Worm (Caenorhabditis elegans) whole organism, mixed stage, embryonic: ENCODE results near the gene cec-7.

Experiments used
- M03D4.4 ChIP-seq: sonication (generic microtip); optimal IDR thresholded peaks from 2 replicates; lab custom pipeline; 2017; ENCODE audit warnings: mild to moderate bottlenecking, missing genetic modification characterization, missing compliant biosample characterization
- bed-3 ChIP-seq: fragments of 200-800 bp; sonication (Bioruptor generic); optimal IDR thresholded peaks from 3 replicates; lab custom pipeline; 2018; ENCODE audit warnings: mild to moderate bottlenecking, missing genetic modification characterization, moderate library complexity, missing compliant biosample characterization
- blmp-1 ChIP-seq: fragments of 150-350 bp; optimal IDR thresholded peaks from 2 replicates; lab custom pipeline; 2014; ENCODE audit warnings: missing biosample characterization, missing genetic modification characterization
- ceh-39 ChIP-seq: fragments of 150-350 bp; optimal IDR thresholded peaks from 2 replicates; lab custom pipeline; 2014; ENCODE audit warnings: missing biosample characterization, missing genetic modification characterization
- ceh-43 ChIP-seq: fragments of 200-800 bp; sonication (Bioruptor generic); optimal IDR thresholded peaks from 2 replicates; lab custom pipeline; 2018; ENCODE audit warnings: mild to moderate bottlenecking, missing genetic modification characterization, moderate library complexity, missing compliant biosample characterization
- ceh-83 ChIP-seq: fragments of 200-800 bp; sonication (Bioruptor generic); optimal IDR thresholded peaks from 2 replicates; lab custom pipeline; 2018; ENCODE audit warnings: mild to moderate bottlenecking, missing genetic modification characterization, missing compliant biosample characterization
- ces-1 ChIP-seq: fragments of 150-350 bp; optimal IDR thresholded peaks from 2 replicates; lab custom pipeline; 2014; ENCODE audit warnings: missing biosample characterization, missing genetic modification reagents, missing genetic modification characterization
- cnd-1 ChIP-seq: fragments of 200-800 bp; sonication (Bioruptor generic); optimal IDR thresholded peaks from 2 replicates; lab custom pipeline; 2018; ENCODE audit warnings: mild to moderate bottlenecking, missing genetic modification characterization, missing compliant biosample characterization
- drap-1 ChIP-seq: fragments of 200-800 bp; sonication (Bioruptor generic); optimal IDR thresholded peaks from 3 replicates; lab custom pipeline; 2018; ENCODE audit warnings: mild to moderate bottlenecking, missing genetic modification characterization, missing compliant biosample characterization
- elt-1 ChIP-seq: sonication (generic microtip); optimal IDR thresholded peaks from 2 replicates; lab custom pipeline; 2017; ENCODE audit warnings: missing genetic modification characterization, mild to moderate bottlenecking, missing compliant biosample characterization, antibody characterized with exemption, moderate library complexity, borderline replicate concordance; ENCODE audit not compliant: insufficient read depth
- elt-3 ChIP-seq: fragments of 150-350 bp; optimal IDR thresholded peaks from 2 replicates; lab custom pipeline; 2014; ENCODE audit warnings: missing biosample characterization, missing genetic modification characterization
- flh-1 ChIP-seq: fragments of 200-800 bp; sonication (Bioruptor generic); optimal IDR thresholded peaks from 2 replicates; lab custom pipeline; 2018; ENCODE audit warnings: mild to moderate bottlenecking, missing genetic modification characterization, moderate library complexity, missing compliant biosample characterization
- ham-2 ChIP-seq: fragments of 200-800 bp; sonication (Bioruptor generic); optimal IDR thresholded peaks from 2 replicates; lab custom pipeline; 2018; ENCODE audit warnings: mild to moderate bottlenecking, missing genetic modification characterization, missing compliant biosample characterization
- hlh-1 ChIP-seq: fragments of 150-350 bp; optimal IDR thresholded peaks from 2 replicates; lab custom pipeline; 2014; ENCODE audit warnings: missing biosample characterization, missing genetic modification reagents, missing genetic modification characterization
- lin-13 ChIP-seq: fragments of 150-350 bp; optimal IDR thresholded peaks from 2 replicates; lab custom pipeline; 2014; ENCODE audit warnings: missing biosample characterization, missing genetic modification characterization
- lin-32 ChIP-seq: fragments of 200-800 bp; sonication (Bioruptor generic); optimal IDR thresholded peaks from 2 replicates; lab custom pipeline; 2018; ENCODE audit warnings: mild to moderate bottlenecking, missing genetic modification characterization, missing compliant biosample characterization
- mab-5 ChIP-seq: fragments of 150-350 bp; optimal IDR thresholded peaks from 2 replicates; lab custom pipeline; 2014; ENCODE audit warnings: missing biosample characterization, missing genetic modification characterization
- mep-1 ChIP-seq: fragments of 150-350 bp; optimal IDR thresholded peaks from 2 replicates; lab custom pipeline; 2017; ENCODE audit warnings: missing biosample characterization, missing genetic modification reagents, missing genetic modification characterization, inconsistent platforms
- mls-2 ChIP-seq: sonication (generic microtip); optimal IDR thresholded peaks from 2 replicates; lab custom pipeline; 2016; ENCODE audit warnings: mild to moderate bottlenecking, missing genetic modification characterization, moderate library complexity, missing compliant biosample characterization
- nhr-12 ChIP-seq: fragments of 150-350 bp; optimal IDR thresholded peaks from 2 replicates; lab custom pipeline; 2014; ENCODE audit warnings: missing biosample characterization, missing genetic modification characterization
- nhr-2 ChIP-seq: fragments of 150-350 bp; optimal IDR thresholded peaks from 2 replicates; lab custom pipeline; 2014; ENCODE audit warnings: missing biosample characterization, missing genetic modification characterization
- nhr-237 ChIP-seq: fragments of 150-350 bp; optimal IDR thresholded peaks from 2 replicates; lab custom pipeline; 2014; ENCODE audit warnings: missing biosample characterization, missing genetic modification characterization
- nhr-28 ChIP-seq: fragments of 150-350 bp; optimal IDR thresholded peaks from 2 replicates; lab custom pipeline; 2014; ENCODE audit warnings: missing biosample characterization, missing genetic modification characterization
- nhr-76 ChIP-seq: sonication (generic microtip); optimal IDR thresholded peaks from 2 replicates; lab custom pipeline; 2017; ENCODE audit warnings: missing biosample characterization, missing genetic modification characterization
- pha-4 ChIP-seq: fragments of 150-350 bp; optimal IDR thresholded peaks from 2 replicates; lab custom pipeline; 2018; ENCODE audit warnings: missing biosample characterization, missing genetic modification reagents, missing genetic modification characterization
- sem-2 ChIP-seq: fragments of 200-800 bp; sonication (Bioruptor generic); optimal IDR thresholded peaks from 2 replicates; lab custom pipeline; 2018; ENCODE audit warnings: mild to moderate bottlenecking, missing genetic modification characterization, missing compliant biosample characterization
- snpc-4 ChIP-seq: fragments of 150-350 bp; optimal IDR thresholded peaks from 2 replicates; lab custom pipeline; 2014; ENCODE audit warnings: missing biosample characterization, missing genetic modification characterization
- sptf-1 ChIP-seq: sonication (generic microtip); optimal IDR thresholded peaks from 2 replicates; lab custom pipeline; 2017; ENCODE audit warnings: mild to moderate bottlenecking, missing genetic modification characterization, moderate library complexity, missing compliant biosample characterization
- tbx-8 ChIP-seq: fragments of 200-800 bp; sonication (Bioruptor generic); optimal IDR thresholded peaks from 2 replicates; lab custom pipeline; 2018; ENCODE audit warnings: mild to moderate bottlenecking, missing genetic modification characterization, moderate library complexity, missing compliant biosample characterization
- unc-120 ChIP-seq: sonication (generic microtip); optimal IDR thresholded peaks from 2 replicates; lab custom pipeline; 2017; ENCODE audit warnings: missing genetic modification characterization, missing compliant biosample characterization; ENCODE audit not compliant: poor library complexity, severe bottlenecking
- unc-39 ChIP-seq: fragments of 150-350 bp; optimal IDR thresholded peaks from 2 replicates; lab custom pipeline; 2014; ENCODE audit warnings: missing biosample characterization, missing genetic modification characterization
- unc-62 ChIP-seq: fragments of 150-350 bp; optimal IDR thresholded peaks from 2 replicates; lab custom pipeline; 2014; ENCODE audit warnings: missing biosample characterization, missing genetic modification reagents, missing genetic modification characterization
- zip-8 ChIP-seq: fragments of 150-350 bp; optimal IDR thresholded peaks from 2 replicates; lab custom pipeline; 2014; ENCODE audit warnings: missing biosample characterization, missing genetic modification characterization
- ztf-11 ChIP-seq: fragments of 150-350 bp; optimal IDR thresholded peaks from 2 replicates; lab custom pipeline; 2014; ENCODE audit warnings: missing biosample characterization, missing genetic modification characterization

Gene cec-7

DNA sequence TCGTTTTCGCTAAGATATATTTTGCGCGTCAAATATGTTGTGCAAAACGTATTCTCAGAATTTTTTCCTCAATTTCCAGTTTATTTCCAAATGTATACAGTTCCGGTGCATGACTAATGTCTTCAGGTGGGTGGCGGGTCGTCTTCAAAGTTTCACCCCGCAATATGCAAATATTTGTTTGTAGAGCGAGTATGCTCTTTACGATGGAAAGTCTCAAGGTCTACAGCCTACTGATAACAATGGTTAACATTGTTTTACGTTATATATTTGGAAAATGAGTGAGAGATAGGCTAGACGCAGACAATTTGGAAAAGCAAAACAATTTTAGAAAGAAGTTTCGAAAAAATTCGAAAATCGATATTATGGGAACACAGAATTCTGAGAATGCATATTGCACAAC, 40.5 kb upstream of the cec-7 start:
- TF ChIP-seq nhr-2 (no peak), mep-1 (tag; lab: Kevin White, UChicago) (no peak), elt-1 (tag; lab: Kevin White, UChicago) (no peak)

DNA sequence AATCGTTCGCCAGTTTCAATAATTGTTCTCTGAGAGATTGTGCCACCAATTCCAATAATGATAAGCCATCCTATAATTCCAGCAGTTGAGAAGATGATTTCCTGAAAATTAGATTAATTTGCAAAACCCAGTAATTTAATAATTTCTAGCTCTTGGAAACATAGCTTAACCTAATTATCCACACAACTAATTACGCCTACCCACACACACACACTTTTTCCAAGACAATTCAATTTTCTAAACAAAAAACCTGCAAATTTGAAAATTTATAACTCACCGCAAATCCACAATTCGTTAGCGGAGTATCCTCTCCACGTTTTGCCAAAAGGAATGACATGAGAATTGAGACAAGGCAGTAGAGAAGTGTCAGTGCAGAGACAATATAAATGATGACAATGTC, 39.1 kb upstream of the cec-7 start:
- TF ChIP-seq sem-2 (GFP tag; lab: Kevin White, UChicago), result no peak
- TF ChIP-seq ces-1 (GFP tag; lab: Kevin White, UChicago), result peak; percentile 62

DNA sequence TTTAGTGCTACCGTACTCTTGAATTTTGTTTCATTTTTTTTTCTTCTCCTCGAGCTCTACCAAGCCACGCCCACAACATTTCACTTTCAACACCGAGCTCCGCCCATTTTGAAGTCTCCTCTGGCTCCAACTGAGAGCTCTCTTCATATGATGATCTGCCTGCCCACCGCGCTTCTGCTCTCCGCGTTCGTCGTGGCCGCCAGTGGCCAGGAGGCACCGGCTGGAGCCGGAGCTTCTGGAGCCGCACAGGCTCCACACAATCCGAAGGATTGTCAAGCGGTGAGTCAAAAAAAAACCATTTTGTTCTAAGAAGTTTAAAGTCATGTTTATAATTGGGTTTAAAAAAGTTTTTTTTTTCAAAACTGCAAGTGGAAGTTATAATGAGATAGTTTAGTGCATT, 33.0 kb upstream of the cec-7 start, which contains the start of gene flp-14:
flp-14 (plus strand) TSS at position 146 of the 400 bp plus-strand sequence.
- TF ChIP-seq hlh-1 (tag; lab: Kevin White, UChicago), result no peak
- no peak for TF ChIP-seq pha-4 (tag; lab: Kevin White, UChicago)
- TF ChIP-seq ceh-39, result no peak
- TF ChIP-seq elt-3 (tag; lab: Kevin White, UChicago), result no peak
- no peak for TF ChIP-seq ztf-11 (tag; lab: Kevin White, UChicago)
- no peak for TF ChIP-seq blmp-1 (tag; lab: Kevin White, UChicago)
- TF ChIP-seq nhr-12, result no peak
- no peak for TF ChIP-seq unc-39 (tag; lab: Kevin White, UChicago)
- TF ChIP-seq drap-1 (GFP tag; lab: Kevin White, UChicago), result no peak
- TF ChIP-seq flh-1 (GFP tag; lab: Kevin White, UChicago), result no peak
- TF ChIP-seq unc-62 (GFP tag; lab: Kevin White, UChicago), result no peak
- no peak for TF ChIP-seq sptf-1 (tag; lab: Kevin White, UChicago)
- TF ChIP-seq ceh-83 (GFP tag; lab: Kevin White, UChicago), result no peak
- no peak for TF ChIP-seq ceh-43 (GFP tag; lab: Kevin White, UChicago)
- TF ChIP-seq, all 35 proteins: peak for 0

DNA sequence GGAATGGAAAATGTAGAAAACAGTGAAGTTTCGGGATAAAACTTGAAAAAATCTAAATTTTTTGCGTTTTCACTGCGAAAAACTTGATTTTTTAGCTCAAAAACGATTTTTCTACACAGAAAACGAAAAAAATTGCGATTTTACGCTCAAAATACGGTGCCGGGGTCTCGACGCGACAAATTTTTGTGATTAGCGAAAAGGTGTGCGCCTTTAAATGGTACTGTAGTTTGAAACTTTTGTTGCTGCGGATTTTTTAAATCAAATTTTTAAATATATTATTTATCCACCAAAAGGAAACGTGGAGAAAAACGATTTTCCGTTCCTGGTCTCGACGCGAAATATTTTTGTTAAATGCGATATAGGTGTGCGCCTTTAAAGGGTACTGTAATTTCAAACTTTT, 29.8 kb upstream of the cec-7 start:
- TF ChIP-seq nhr-12 (no peak), ces-1 (GFP tag; lab: Kevin White, UChicago) (no peak), drap-1 (GFP tag; lab: Kevin White, UChicago) (no peak), hlh-1 (tag; lab: Kevin White, UChicago) (no peak), bed-3 (GFP tag; lab: Kevin White, UChicago) (no peak), mls-2 (tag; lab: Kevin White, UChicago) (no peak), nhr-2 (no peak), flh-1 (GFP tag; lab: Kevin White, UChicago) (no peak), lin-13 (tag; lab: Kevin White, UChicago) (no peak), ceh-39 (no peak), ceh-83 (GFP tag; lab: Kevin White, UChicago) (no peak), mab-5 (tag; lab: Kevin White, UChicago) (no peak)

DNA sequence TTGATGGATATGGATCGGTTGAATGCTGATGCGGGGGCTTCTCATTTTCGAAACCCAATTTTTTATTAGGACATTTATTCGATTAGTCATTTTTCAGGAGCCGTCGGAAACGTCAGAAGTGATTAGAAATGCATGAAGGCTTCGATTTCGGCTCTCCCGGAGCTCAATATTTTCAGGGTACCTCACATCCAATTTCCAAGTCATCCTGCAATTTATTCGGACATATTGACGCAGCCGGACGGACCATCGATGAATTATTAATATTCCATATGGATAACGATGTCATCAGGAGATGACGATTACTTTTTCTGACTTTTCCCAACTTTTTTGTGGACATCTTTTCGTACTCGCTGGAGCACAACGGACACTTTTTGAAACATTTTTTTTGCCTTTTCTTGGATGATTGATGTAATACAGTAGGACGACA, 29.2 kb upstream of the cec-7 start:
- no peak for TF ChIP-seq ztf-11 (tag; lab: Kevin White, UChicago)
- no peak for TF ChIP-seq nhr-12
- no peak for TF ChIP-seq blmp-1 (tag; lab: Kevin White, UChicago)
- TF ChIP-seq nhr-28 (tag; lab: Kevin White, UChicago), result no peak
- no peak for TF ChIP-seq elt-3 (tag; lab: Kevin White, UChicago)
- no peak for TF ChIP-seq mep-1 (tag; lab: Kevin White, UChicago)
- TF ChIP-seq cnd-1 (tag; lab: Kevin White, UChicago), result no peak
- no peak for TF ChIP-seq mls-2 (tag; lab: Kevin White, UChicago)
- TF ChIP-seq snpc-4 (tag; lab: Kevin White, UChicago), result no peak
- TF ChIP-seq mab-5 (tag; lab: Kevin White, UChicago), result no peak
- TF ChIP-seq bed-3 (GFP tag; lab: Kevin White, UChicago), result no peak
- TF ChIP-seq hlh-1 (tag; lab: Kevin White, UChicago), result no peak
- no peak for TF ChIP-seq zip-8
- TF ChIP-seq ceh-43 (GFP tag; lab: Kevin White, UChicago), result no peak
- no peak for TF ChIP-seq M03D4.4 (tag; lab: Kevin White, UChicago)
- TF ChIP-seq drap-1 (GFP tag; lab: Kevin White, UChicago), result no peak
- TF ChIP-seq, all 35 proteins: peak for 0

DNA sequence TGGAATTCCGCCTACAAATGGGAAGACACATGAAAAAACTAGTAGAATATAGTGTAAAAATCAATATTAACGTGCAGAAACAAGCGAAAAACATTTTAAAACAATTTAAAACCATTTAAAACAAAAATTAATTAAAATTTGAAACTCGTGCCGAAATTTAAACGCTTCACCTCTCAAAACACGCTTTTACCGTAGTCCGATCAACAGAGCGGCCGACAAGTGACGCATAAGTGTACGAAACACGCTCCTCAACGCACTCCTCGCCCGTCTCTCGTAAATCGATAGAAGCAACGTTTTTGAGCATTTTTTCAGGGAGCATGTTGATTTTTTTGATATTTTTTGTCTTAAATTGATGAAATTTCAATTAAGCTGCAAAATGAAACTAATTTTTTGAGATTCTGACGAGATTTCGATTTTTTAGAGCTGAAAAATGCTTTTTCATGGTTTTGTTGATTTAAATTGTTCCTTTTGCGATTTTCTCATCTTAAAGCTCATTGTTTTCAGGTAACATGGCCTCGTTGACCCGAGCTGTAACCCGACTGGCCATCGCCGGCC, 27.7 kb upstream of the cec-7 start, which contains the start of gene cox-5A:
cox-5A (plus strand) TSS at position 505 of the 555 bp plus-strand sequence.
- TF ChIP-seq elt-1 (tag; lab: Kevin White, UChicago) (no peak), unc-39 (tag; lab: Kevin White, UChicago) (no peak), ham-2 (peak; percentile 59), lin-32 (no peak), nhr-76 (tag; lab: Kevin White, UChicago) (peak; percentile 9), drap-1 (GFP tag; lab: Kevin White, UChicago) (peak; percentile 73), zip-8 (no peak), ces-1 (GFP tag; lab: Kevin White, UChicago) (peak; percentile 96), elt-3 (tag; lab: Kevin White, UChicago) (peak; percentile 67), mab-5 (tag; lab: Kevin White, UChicago) (peak; percentile 80), mls-2 (tag; lab: Kevin White, UChicago) (peak; percentile 89), M03D4.4 (tag; lab: Kevin White, UChicago) (peak; percentile 75), nhr-2 (peak; percentile 40), unc-62 (GFP tag; lab: Kevin White, UChicago) (peak; percentile 83), sptf-1 (tag; lab: Kevin White, UChicago) (peak; percentile 90), pha-4 (tag; lab: Kevin White, UChicago) (peak; percentile 98), nhr-237 (tag; lab: Kevin White, UChicago) (peak; percentile 97), cnd-1 (tag; lab: Kevin White, UChicago) (peak; percentile 65), ceh-83 (GFP tag; lab: Kevin White, UChicago) (peak; percentile 76), snpc-4 (tag; lab: Kevin White, UChicago) (no peak), tbx-8 (no peak), lin-13 (tag; lab: Kevin White, UChicago) (peak; percentile 99), hlh-1 (tag; lab: Kevin White, UChicago) (peak; percentile 81), unc-120 (peak; percentile 40)
